Worm (Caenorhabditis elegans): ENCODE results near the gene F38B2.6.
A peak's percentile ranks its signal among the peaks of the same experiment; 100 is the strongest.

Gene F38B2.6

ce11 chrX:11305773-11306172 is 24.7 kb upstream of the F38B2.6 start, which contains the start of gene F08G12.1:
TSS of gene F08G12.1 (minus strand) at chrX:11305873.
- TF ChIP-seq nhr-11 (tag; optimal IDR thresholded peaks at IDR 0.05) (no peak), fkh-10 (GFP tag; optimal IDR thresholded peaks at IDR 0.05) (no peak), mml-1 (tag; optimal IDR thresholded peaks at IDR 0.05) (no peak), ztf-4 (tag; optimal IDR thresholded peaks at IDR 0.05) (no peak), fos-1 (tag; optimal IDR thresholded peaks at IDR 0.05) (no peak), elt-2 (tag; optimal IDR thresholded peaks at IDR 0.05) (no peak), tbx-2 (tag; optimal IDR thresholded peaks at IDR 0.05) (no peak), elt-3 (tag; optimal IDR thresholded peaks at IDR 0.05) (no peak), nhr-28 (tag; optimal IDR thresholded peaks at IDR 0.05) (no peak), lin-39 (tag; optimal IDR thresholded peaks at IDR 0.05) (no peak), mdl-1 (tag; optimal IDR thresholded peaks at IDR 0.05) (no peak), pha-4 (tag; optimal IDR thresholded peaks at IDR 0.05) (no peak), hmg-11 (tag; optimal IDR thresholded peaks at IDR 0.05) (no peak), ZK546.5 (tag; optimal IDR thresholded peaks at IDR 0.05) (no peak), nhr-43 (tag; optimal IDR thresholded peaks at IDR 0.05; ENCODE audit: poor library complexity, severe bottlenecking) (no peak)

DNA sequence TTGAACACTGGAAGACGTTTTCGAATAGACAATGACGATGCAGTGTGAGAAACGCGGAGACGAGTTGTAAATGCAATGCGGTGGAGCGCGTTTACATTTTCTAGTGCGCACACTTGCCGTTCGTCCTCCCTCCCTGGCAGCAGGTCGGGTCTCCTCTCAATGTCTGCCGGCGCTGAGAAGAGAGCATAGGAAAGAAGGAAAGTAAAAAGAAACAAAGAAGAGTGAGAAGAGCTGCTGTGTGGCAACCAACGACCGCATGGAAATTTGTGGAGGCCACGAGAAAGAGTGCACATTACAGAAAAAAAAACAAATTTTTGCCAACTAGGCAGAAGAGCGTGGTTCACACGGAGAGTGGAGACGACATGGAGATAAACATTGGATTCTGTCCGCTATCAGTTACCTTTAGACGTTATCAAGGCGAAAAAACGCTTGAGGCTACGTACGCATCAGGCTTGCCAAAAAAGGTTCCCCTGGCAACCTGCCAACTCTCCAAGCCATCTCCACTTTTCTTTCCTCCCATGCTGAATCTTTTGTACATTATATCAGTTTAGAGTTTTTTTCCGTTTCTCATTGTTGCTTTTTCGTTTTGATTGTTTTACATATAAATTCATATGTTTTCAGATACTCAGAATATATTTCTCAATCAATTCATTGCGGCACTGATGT is 18.7 kb upstream of the F38B2.6 start, which contains the start of the genes snrp-40.1 and F08G12.3:
snrp-40.1 (minus strand) TSS at position 143 of the 666 bp plus-strand sequence.
F08G12.3 (plus strand) TSS at position 616 of the 666 bp plus-strand sequence.
- TF ChIP-seq elt-3 (tag; optimal IDR thresholded peaks at IDR 0.05) (peak in 1 of 3 experiments; percentile 7), lin-15B (tag; optimal IDR thresholded peaks at IDR 0.05) (peak; percentile 77), ZK546.5 (tag; optimal IDR thresholded peaks at IDR 0.05) (no peak), ztf-11 (tag; optimal IDR thresholded peaks at IDR 0.05) (no peak), skn-1 (tag; optimal IDR thresholded peaks at IDR 0.05) (peak; percentile 45), fos-1 (tag; optimal IDR thresholded peaks at IDR 0.05) (no peak), jun-1 (tag; optimal IDR thresholded peaks at IDR 0.05) (peak; percentile 72), mdl-1 (tag; optimal IDR thresholded peaks at IDR 0.05) (peak; percentile 36), fkh-10 (GFP tag; optimal IDR thresholded peaks at IDR 0.05) (peak; percentile 12), lin-39 (tag; optimal IDR thresholded peaks at IDR 0.05) (peak; percentile 89), R02D3.7 (tag; optimal IDR thresholded peaks at IDR 0.05) (no peak), elt-1 (tag; optimal IDR thresholded peaks at IDR 0.05) (peak; percentile 36), hmg-11 (tag; optimal IDR thresholded peaks at IDR 0.05) (peak; percentile 91), elt-2 (tag; optimal IDR thresholded peaks at IDR 0.05) (peak; percentile 81), tbx-2 (tag; optimal IDR thresholded peaks at IDR 0.05) (peak; percentile 57), lsy-12 (tag; optimal IDR thresholded peaks at IDR 0.05) (peak; percentile 34), ceh-9 (tag; optimal IDR thresholded peaks at IDR 0.05) (no peak), snpc-4 (tag; optimal IDR thresholded peaks at IDR 0.05) (peak; percentile 89), pha-4 (tag; optimal IDR thresholded peaks at IDR 0.05) (peak; percentile 93), nhr-25 (tag; optimal IDR thresholded peaks at IDR 0.05) (peak; percentile 89), pqm-1 (tag; optimal IDR thresholded peaks at IDR 0.05) (peak; percentile 71), egl-5 (tag; optimal IDR thresholded peaks at IDR 0.05) (peak; percentile 72), nfya-1 (tag; optimal IDR thresholded peaks at IDR 0.05; ENCODE audit: insufficient read depth) (peak; percentile 87), nhr-77 (tag; optimal IDR thresholded peaks at IDR 0.05) (no peak), nhr-23 (tag; optimal IDR thresholded peaks at IDR 0.05) (peak; percentile 68), ceh-28 (tag; optimal IDR thresholded peaks at IDR 0.05) (peak; percentile 28), nhr-43 (tag; optimal IDR thresholded peaks at IDR 0.05; ENCODE audit: poor library complexity, severe bottlenecking) (peak; percentile 40), ztf-4 (tag; optimal IDR thresholded peaks at IDR 0.05) (no peak)

DNA sequence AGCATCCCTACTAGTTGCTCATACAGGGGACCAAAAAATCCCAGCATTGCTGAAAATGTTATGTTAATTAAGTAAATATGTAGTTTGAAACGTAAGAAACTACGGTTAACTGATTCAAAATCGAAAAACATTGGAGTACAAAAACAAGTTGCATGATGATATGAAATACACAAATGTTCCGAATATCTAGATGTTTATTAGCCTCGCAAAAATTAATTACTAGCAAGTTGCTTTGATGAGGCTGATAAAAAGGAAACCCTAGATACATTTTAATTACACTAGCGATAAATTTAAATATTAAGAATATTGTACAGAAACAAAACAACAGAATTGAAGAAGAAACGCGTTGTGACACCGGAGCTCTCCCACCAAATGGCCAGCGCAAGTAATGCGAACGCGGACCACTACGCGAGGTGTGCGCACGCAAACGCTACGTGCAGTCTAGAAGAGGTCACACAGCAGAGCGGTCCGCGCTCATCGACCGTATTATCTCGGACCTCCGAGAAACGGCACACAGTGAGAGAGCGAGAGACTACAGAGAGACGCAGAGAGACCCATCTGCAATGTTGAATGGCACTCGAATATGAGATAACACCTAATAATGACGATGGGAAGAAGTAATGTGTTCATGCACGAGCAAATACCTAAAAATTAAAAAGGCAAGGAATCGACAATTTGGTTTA is 15.8 kb upstream of the F38B2.6 start, which contains the start of gene inx-2:
inx-2 (minus strand) TSS at position 51 of the 683 bp plus-strand sequence.
- TF ChIP-seq mdl-1 (tag; optimal IDR thresholded peaks at IDR 0.05), result no peak
- TF ChIP-seq zag-1 (tag; optimal IDR thresholded peaks at IDR 0.05), result no peak
- TF ChIP-seq nhr-77 (tag; optimal IDR thresholded peaks at IDR 0.05), result no peak
- TF ChIP-seq fkh-10 (GFP tag; optimal IDR thresholded peaks at IDR 0.05), result no peak
- no peak for TF ChIP-seq jun-1 (tag; optimal IDR thresholded peaks at IDR 0.05)
- no peak for TF ChIP-seq R02D3.7 (tag; optimal IDR thresholded peaks at IDR 0.05)
- TF ChIP-seq fkh-2 (tag; optimal IDR thresholded peaks at IDR 0.05), result no peak
- no peak for TF ChIP-seq ztf-11 (tag; optimal IDR thresholded peaks at IDR 0.05)
- no peak for TF ChIP-seq fos-1 (tag; optimal IDR thresholded peaks at IDR 0.05)
- TF ChIP-seq elt-1 (tag; optimal IDR thresholded peaks at IDR 0.05), result no peak
- no peak for TF ChIP-seq nhr-237 (tag; optimal IDR thresholded peaks at IDR 0.05)
- TF ChIP-seq lin-15B (tag; optimal IDR thresholded peaks at IDR 0.05), result no peak
- TF ChIP-seq ceh-28 (tag; optimal IDR thresholded peaks at IDR 0.05), result no peak
- TF ChIP-seq ceh-9 (tag; optimal IDR thresholded peaks at IDR 0.05), result no peak
- TF ChIP-seq aly-2 (tag; optimal IDR thresholded peaks at IDR 0.05), result no peak
- TF ChIP-seq nhr-43 (tag; optimal IDR thresholded peaks at IDR 0.05; ENCODE audit: poor library complexity, severe bottlenecking), result no peak
- no peak for TF ChIP-seq nhr-76 (tag; optimal IDR thresholded peaks at IDR 0.05)
- TF ChIP-seq ZK546.5 (tag; optimal IDR thresholded peaks at IDR 0.05), result no peak
